Worm (Caenorhabditis elegans): ENCODE measurements around the gene nlp-14.

nlp-14 gene

DNA sequence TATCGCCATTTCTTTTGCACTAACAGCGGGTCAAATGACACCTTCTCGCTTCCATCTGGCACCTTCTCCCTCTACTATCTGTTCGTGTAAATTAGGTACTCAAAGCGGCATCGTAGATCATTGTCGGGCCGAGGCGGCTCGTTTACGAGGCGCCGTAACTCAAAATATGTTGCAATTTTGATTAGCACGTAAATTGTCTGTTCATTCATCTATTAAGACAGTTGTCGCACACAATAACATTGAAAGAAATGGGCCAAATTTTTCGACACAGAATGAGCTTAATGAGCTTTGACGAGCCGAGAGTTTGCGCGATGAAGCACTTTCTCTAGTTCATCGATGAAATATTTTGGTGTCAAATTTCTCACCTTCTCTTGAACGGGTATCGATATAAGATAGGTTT, 16.3 kb downstream of the nlp-14 start:
- TF ChIP-seq zfh-2 (GFP tag; conservative IDR thresholded peaks at IDR 0.05) (no peak), ceh-100 (GFP tag; IDR thresholded peaks at IDR 0.05) (no peak), nhr-27 (tag; optimal IDR thresholded peaks at IDR 0.05) (no peak), fkh-3 (tag; optimal IDR thresholded peaks at IDR 0.05) (no peak), Y53G8AR.9 (GFP tag; conservative IDR thresholded peaks at IDR 0.05) (no peak), mcd-1 (GFP tag; IDR thresholded peaks at IDR 0.05) (no peak), nhr-179 (tag; optimal IDR thresholded peaks at IDR 0.05) (no peak), gei-17 (GFP tag; optimal IDR thresholded peaks at IDR 0.05) (no peak), dpff-1 (tag; optimal IDR thresholded peaks at IDR 0.05) (no peak), C17E4.6 (GFP tag; IDR thresholded peaks at IDR 0.05) (no peak), cebp-1 (GFP tag; IDR thresholded peaks at IDR 0.05) (no peak), cebp-1 (tag; optimal IDR thresholded peaks at IDR 0.05) (no peak), let-526 (GFP tag; IDR thresholded peaks at IDR 0.05) (no peak), attf-3 (GFP tag; conservative IDR thresholded peaks at IDR 0.05) (no peak), F23B12.7 (tag; optimal IDR thresholded peaks at IDR 0.05; ENCODE audit: insufficient read depth) (no peak), D2030.7 (GFP tag; IDR thresholded peaks at IDR 0.05) (no peak), hlh-26 (GFP tag; conservative IDR thresholded peaks at IDR 0.05) (no peak), ceh-40 (GFP tag; IDR thresholded peaks at IDR 0.05) (no peak)

DNA sequence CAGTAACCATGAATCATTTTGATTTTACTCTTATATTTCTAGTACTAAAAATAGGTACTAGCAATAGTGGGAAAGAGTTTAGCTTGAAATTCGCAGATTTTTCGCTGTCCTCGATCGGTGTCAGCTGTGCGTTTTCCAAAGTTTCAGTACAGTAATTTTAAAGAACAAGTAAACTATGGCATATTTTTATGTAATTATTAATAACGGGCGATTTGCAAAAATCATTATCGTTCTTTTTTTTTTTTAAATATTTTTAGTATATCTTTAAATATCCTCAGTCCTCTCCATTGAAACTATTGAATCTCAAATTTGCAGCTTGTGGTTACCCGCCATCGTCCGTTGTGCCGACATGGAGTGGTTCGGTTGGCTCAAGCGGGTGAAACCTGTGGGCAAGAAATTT, 26.4 kb downstream of the nlp-14 start, which contains the start of gene C13E3.1:
Gene C13E3.1, plus strand, starts transcription at position 301 of the 400 bp plus-strand sequence.
- TF ChIP-seq chd-7 (tag; optimal IDR thresholded peaks at IDR 0.05): no peak
- TF ChIP-seq ZK185.1 (tag; optimal IDR thresholded peaks at IDR 0.05; ENCODE audit: poor library complexity, severe bottlenecking): no peak
- TF ChIP-seq sea-2 (GFP tag; IDR thresholded peaks at IDR 0.05): no peak
- TF ChIP-seq nhr-120 (GFP tag; IDR thresholded peaks at IDR 0.05): no peak
- TF ChIP-seq hmg-20 (GFP tag; IDR thresholded peaks at IDR 0.05): no peak
- TF ChIP-seq efl-1 (GFP tag; optimal IDR thresholded peaks at IDR 0.05): no peak
- no peak for TF ChIP-seq Y95B8A.8 (GFP tag; IDR thresholded peaks at IDR 0.05)
- TF ChIP-seq let-607 (tag; optimal IDR thresholded peaks at IDR 0.05): no peak
- no peak for TF ChIP-seq dpff-1 (tag; optimal IDR thresholded peaks at IDR 0.05)
- no peak for TF ChIP-seq mel-28 (tag; optimal IDR thresholded peaks at IDR 0.05; ENCODE audit: borderline replicate concordance)
- no peak for TF ChIP-seq F57C9.4 (tag; optimal IDR thresholded peaks at IDR 0.05)
- TF ChIP-seq nfyb-1 (GFP tag; IDR thresholded peaks at IDR 0.05): no peak
- no peak for TF ChIP-seq F23B12.7 (tag; optimal IDR thresholded peaks at IDR 0.05; ENCODE audit: insufficient read depth)
- TF ChIP-seq rcor-1 (GFP tag; IDR thresholded peaks at IDR 0.05): no peak
- TF ChIP-seq ekl-4 (GFP tag; IDR thresholded peaks at IDR 0.05): no peak

ce11 chrX:8891393-8891953, 27.8 kb downstream of the nlp-14 start:
- TF ChIP-seq F57A8.1 (GFP tag; optimal IDR thresholded peaks at IDR 0.05) (no peak), B0261.1 (tag; optimal IDR thresholded peaks at IDR 0.05) (no peak), dox-1 (GFP tag; IDR thresholded peaks at IDR 0.05) (no peak), C17E4.6 (GFP tag; IDR thresholded peaks at IDR 0.05) (no peak), madf-10 (tag; optimal IDR thresholded peaks at IDR 0.05) (no peak), ccch-3 (GFP tag; optimal IDR thresholded peaks at IDR 0.05) (no peak), F55B11.4 (tag; optimal IDR thresholded peaks at IDR 0.05; ENCODE audit: borderline replicate concordance, insufficient read depth) (no peak), F49E8.2 (tag; optimal IDR thresholded peaks at IDR 0.05; ENCODE audit: insufficient read depth) (no peak), repo-1 (tag; optimal IDR thresholded peaks at IDR 0.05) (no peak), somi-1 (GFP tag; optimal IDR thresholded peaks at IDR 0.05) (no peak), ztf-25 (GFP tag; IDR thresholded peaks at IDR 0.05) (no peak)

Data from whole organism, young adult.